Worm (Caenorhabditis elegans) whole organism, late embryonic: Measurements from ENCODE around the gene srt-19.

Experiments
- Y22D7AL.16 ChIP-seq: sonication (generic microtip); optimal IDR thresholded peaks from 2 replicates; lab custom pipeline; 2016; ENCODE audit warnings: missing genetic modification characterization, missing compliant biosample characterization
- lim-6 ChIP-seq: sonication (generic microtip); optimal IDR thresholded peaks from 2 replicates; lab custom pipeline; 2016; ENCODE audit warnings: missing genetic modification characterization, missing compliant biosample characterization
- rnt-1 ChIP-seq: sonication (generic microtip); optimal IDR thresholded peaks from 2 replicates; lab custom pipeline; 2016; ENCODE audit warnings: missing genetic modification characterization, missing compliant biosample characterization

DNA sequence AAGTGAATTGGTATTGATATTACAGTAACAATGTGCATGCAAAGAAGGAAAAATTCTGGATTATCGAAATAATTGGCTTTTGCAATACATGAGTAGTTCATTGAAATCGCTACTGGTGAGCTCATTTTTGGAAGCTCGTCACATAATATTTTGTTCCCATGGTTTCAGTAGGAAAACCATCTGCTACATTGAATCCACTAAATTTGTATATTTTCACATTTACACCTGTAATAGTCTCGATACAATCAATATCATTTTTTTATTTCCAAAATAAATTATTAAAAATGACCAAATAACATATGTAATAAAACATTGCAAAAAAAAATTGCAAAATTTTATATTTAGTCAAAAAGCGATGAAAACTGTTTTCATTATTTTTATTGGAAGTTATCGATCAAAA lies 30.2 kb downstream of the srt-19 start, which contains the start of gene srh-192:
- TF ChIP-seq rnt-1 (tag; lab: Kevin White, UChicago): no peak
- TF ChIP-seq Y22D7AL.16: no peak
- no peak for TF ChIP-seq lim-6 (tag; lab: Kevin White, UChicago)
